Worm (Caenorhabditis elegans): ENCODE results near the gene C16E9.1.

ce11 chrX:6970134-6970533 is 30.1 kb downstream of the C16E9.1 start:
- TF ChIP-seq set-16 (GFP tag; IDR thresholded peaks at IDR 0.05) (no peak), lin-1 (GFP tag; IDR thresholded peaks at IDR 0.05) (no peak), lin-39 (tag; optimal IDR thresholded peaks at IDR 0.05) (no peak), aly-2 (tag; optimal IDR thresholded peaks at IDR 0.05) (no peak), jun-1 (tag; optimal IDR thresholded peaks at IDR 0.05) (no peak), D1046.2 (GFP tag; IDR thresholded peaks at IDR 0.05) (no peak), ama-1 (optimal IDR thresholded peaks at IDR 0.05) (no peak), mep-1 (tag; optimal IDR thresholded peaks at IDR 0.05) (no peak), pqm-1 (tag; optimal IDR thresholded peaks at IDR 0.05) (no peak), ces-1 (GFP tag; optimal IDR thresholded peaks at IDR 0.05) (no peak)
